Fruit fly (Drosophila melanogaster): ENCODE data around the gene CG12535.

CG12535 gene

dm6 chrX:3474476-3475439 lies 26.0 kb upstream of the CG12535 start, which contains the start of gene CG12206 (continued):
- TF ChIP-seq Chrac-16 (GFP tag; optimal IDR thresholded peaks at IDR 0.05), result peak; percentile 0
- no peak for TF ChIP-seq CG7745 (tag; optimal IDR thresholded peaks at IDR 0.05)
- peak; percentile 13 for TF ChIP-seq tin (GFP tag; optimal IDR thresholded peaks at IDR 0.05)
- no peak for TF ChIP-seq chn (GFP tag; optimal IDR thresholded peaks at IDR 0.05)
- TF ChIP-seq ap (GFP tag; IDR thresholded peaks at IDR 0.05), result no peak
- peak; percentile 66 for TF ChIP-seq caup (GFP tag; optimal IDR thresholded peaks at IDR 0.05; ENCODE audit: severe bottlenecking)

dm6 chrX:3473636-3474035 lies 24.9 kb upstream of the CG12535 start:
- TF ChIP-seq D19B (GFP tag; optimal IDR thresholded peaks at IDR 0.05) (peak; percentile 53), row (GFP tag; IDR thresholded peaks at IDR 0.05) (peak; percentile 31; the same call in 2 of the 3 replicates), sd (tag; optimal IDR thresholded peaks at IDR 0.05) (peak; percentile 90), Rfx (GFP tag; IDR thresholded peaks at IDR 0.05) (peak; percentile 40; the same call in 1 of the 2 replicates), BtbVII (GFP tag; optimal IDR thresholded peaks at IDR 0.05) (no peak), Doc3 (GFP tag; IDR thresholded peaks at IDR 0.05; ENCODE audit: partially characterized antibody) (no peak), CG16815 (GFP tag; optimal IDR thresholded peaks at IDR 0.05) (no peak), grau (tag; optimal IDR thresholded peaks at IDR 0.05) (peak; percentile 14), D19A (tag; optimal IDR thresholded peaks at IDR 0.05) (peak; percentile 23), abd-A (tag; optimal IDR thresholded peaks at IDR 0.05) (peak; percentile 53), Nf-YC (tag; optimal IDR thresholded peaks at IDR 0.05) (no peak), Asciz (GFP tag; optimal IDR thresholded peaks at IDR 0.05) (no peak), bigmax (GFP tag; optimal IDR thresholded peaks at IDR 0.05) (no peak), gem (tag; optimal IDR thresholded peaks at IDR 0.05) (peak; percentile 38)

- TF ChIP-seq Gsc (GFP tag; IDR thresholded peaks at IDR 0.05) (no peak), stc (GFP tag; IDR thresholded peaks at IDR 0.05) (no peak), ham (GFP tag; IDR thresholded peaks at IDR 0.05) (no peak), MBD-R2 (GFP tag; IDR thresholded peaks at IDR 0.05) (no peak), h (optimal IDR thresholded peaks at IDR 0.05) (no peak), Ets65A (GFP tag) (peak; percentile 43), tap (tag; optimal IDR thresholded peaks at IDR 0.05) (no peak), CG10431 (GFP tag; optimal IDR thresholded peaks at IDR 0.05) (no peak)
Measured at dm6 chrX:3470467-3471079, 21.8 kb upstream of the CG12535 start.

- TF ChIP-seq CG34422 (GFP tag; IDR thresholded peaks at IDR 0.05), result no peak
- TF ChIP-seq CG2120 (GFP tag; optimal IDR thresholded peaks at IDR 0.05), result no peak
- TF ChIP-seq CG13296 (GFP tag; optimal IDR thresholded peaks at IDR 0.05), result no peak
- no peak for TF ChIP-seq crol (GFP tag; IDR thresholded peaks at IDR 0.05)
- TF ChIP-seq CG4730 (GFP tag; IDR thresholded peaks at IDR 0.05), result no peak
- peak; percentile 46 for TF ChIP-seq CTCF (GFP tag; optimal IDR thresholded peaks at IDR 0.05)
- TF ChIP-seq CG8924 (tag; optimal IDR thresholded peaks at IDR 0.05), result no peak
- no peak for TF ChIP-seq Ssrp (tag; optimal IDR thresholded peaks at IDR 0.05)
- no peak for TF ChIP-seq emc (GFP tag; optimal IDR thresholded peaks at IDR 0.05)
- TF ChIP-seq grau (tag; optimal IDR thresholded peaks at IDR 0.05), result no peak
- no peak for TF ChIP-seq Vsx1 (GFP tag; optimal IDR thresholded peaks at IDR 0.05)
- no peak for TF ChIP-seq HLH3B (GFP tag; IDR thresholded peaks at IDR 0.05)
- no peak for TF ChIP-seq CG7928 (GFP tag; optimal IDR thresholded peaks at IDR 0.05)
- no peak for TF ChIP-seq sr (GFP tag; IDR thresholded peaks at IDR 0.05)
- no peak for TF ChIP-seq Optix (GFP tag; IDR thresholded peaks at IDR 0.05)
- no peak for TF ChIP-seq CG12299 (tag; optimal IDR thresholded peaks at IDR 0.05)
- TF ChIP-seq gsb-n (tag; optimal IDR thresholded peaks at IDR 0.05), result no peak
- TF ChIP-seq CG2199 (GFP tag; IDR thresholded peaks at IDR 0.05), result peak; percentile 34; the same call in 1 of the 3 replicates
- no peak for TF ChIP-seq Hr51 (GFP tag; optimal IDR thresholded peaks at IDR 0.05)
Measured at dm6 chrX:3465551-3465950, 16.8 kb upstream of the CG12535 start.
